Fruit fly (Drosophila melanogaster) whole organism, embryonic: ENCODE results near the gene Ir94a.

ENCODE experiments used
- ATbp ChIP-seq: fragments of 200-800 bp; sonication (Bioruptor generic); optimal IDR thresholded peaks from 2 replicates; lab custom pipeline; 2017; ENCODE audit warnings: missing biosample characterization, mild to moderate bottlenecking, missing genetic modification characterization, missing genetic modification reagents
- Bdp1 ChIP-seq: fragments of 200-800 bp; sonication (Bioruptor generic); optimal IDR thresholded peaks from 3 replicates; lab custom pipeline; 2016; ENCODE audit warnings: missing biosample characterization, missing genetic modification characterization
- CG10366 ChIP-seq: fragments of 200-800 bp; sonication (Bioruptor generic); IDR thresholded peaks from 2 replicates; pipeline ENCODE4 v1.3.6; 2022; ENCODE audit warnings: missing biosample characterization, missing genetic modification characterization
- CG11247 ChIP-seq: fragments of 200-800 bp; sonication (Bioruptor generic); IDR thresholded peaks from 2 replicates; pipeline ENCODE4 v1.3.6; 2022; ENCODE audit warnings: missing biosample characterization, missing genetic modification characterization
- CG12299 ChIP-seq: fragments of 200-800 bp; sonication (Bioruptor generic); optimal IDR thresholded peaks from 2 replicates; lab custom pipeline; 2018; ENCODE audit warnings: missing biosample characterization, mild to moderate bottlenecking, missing genetic modification characterization
- CG13424 ChIP-seq: fragments of 200-800 bp; sonication (Bioruptor generic); optimal IDR thresholded peaks from 2 replicates; lab custom pipeline; 2019; ENCODE audit warnings: missing biosample characterization, mild to moderate bottlenecking, missing genetic modification characterization, moderate library complexity
- CG14710 ChIP-seq: fragments of 200-800 bp; sonication (Bioruptor generic); optimal IDR thresholded peaks from 3 replicates; lab custom pipeline; 2019; ENCODE audit warnings: missing biosample characterization, mild to moderate bottlenecking, missing genetic modification characterization, moderate library complexity
- CG14965 ChIP-seq: fragments of 200-800 bp; sonication (Bioruptor generic); optimal IDR thresholded peaks from 2 replicates; lab custom pipeline; 2016; ENCODE audit warnings: missing biosample characterization, missing genetic modification characterization, borderline replicate concordance
- CG15514 ChIP-seq: fragments of 200-800 bp; sonication (Bioruptor generic); optimal IDR thresholded peaks from 3 replicates; lab custom pipeline; 2017; ENCODE audit warnings: missing biosample characterization, missing genetic modification characterization, mild to moderate bottlenecking, moderate library complexity, missing genetic modification reagents
- CG17568 ChIP-seq: fragments of 200-800 bp; sonication (Bioruptor generic); optimal IDR thresholded peaks from 2 replicates; lab custom pipeline; 2018; ENCODE audit warnings: missing biosample characterization, mild to moderate bottlenecking, missing genetic modification characterization, moderate library complexity
- CG17612 ChIP-seq: fragments of 200-800 bp; sonication (Bioruptor generic); IDR thresholded peaks from 2 replicates; pipeline ENCODE4 v1.3.6; 2022; ENCODE audit warnings: missing biosample characterization, missing genetic modification characterization
- CG18476 ChIP-seq: fragments of 200-800 bp; sonication (Bioruptor generic); optimal IDR thresholded peaks from 2 replicates; lab custom pipeline; 2016; ENCODE audit warnings: missing biosample characterization, mild to moderate bottlenecking, missing genetic modification characterization
- CG18619 ChIP-seq: fragments of 200-800 bp; sonication (Bioruptor generic); optimal IDR thresholded peaks from 3 replicates; lab custom pipeline; 2017; ENCODE audit warnings: missing biosample characterization, mild to moderate bottlenecking, missing genetic modification characterization
- CG18764 ChIP-seq: fragments of 200-800 bp; sonication (Bioruptor generic); optimal IDR thresholded peaks from 3 replicates; lab custom pipeline; 2016; ENCODE audit warnings: missing biosample characterization, missing genetic modification characterization
- CG2116 ChIP-seq: fragments of 200-800 bp; sonication (Bioruptor generic); optimal IDR thresholded peaks from 3 replicates; lab custom pipeline; 2018; ENCODE audit warnings: missing biosample characterization, mild to moderate bottlenecking, missing genetic modification characterization
- CG2202 ChIP-seq: fragments of 200-800 bp; sonication (Bioruptor generic); optimal IDR thresholded peaks from 2 replicates; lab custom pipeline; 2018; ENCODE audit warnings: missing biosample characterization, mild to moderate bottlenecking, missing genetic modification characterization
- CG3281 ChIP-seq: fragments of 200-800 bp; sonication (Bioruptor generic); optimal IDR thresholded peaks from 3 replicates; lab custom pipeline; 2017; ENCODE audit warnings: missing biosample characterization, mild to moderate bottlenecking, missing genetic modification characterization
- CG34224 ChIP-seq: fragments of 200-800 bp; sonication (Bioruptor generic); IDR thresholded peaks from 3 replicates; pipeline ENCODE4 v1.3.6; 2022; ENCODE audit warnings: missing biosample characterization, missing genetic modification characterization; ENCODE audit not compliant: partially characterized antibody
- CG4707 ChIP-seq: fragments of 200-800 bp; sonication (Bioruptor generic); optimal IDR thresholded peaks from 2 replicates; lab custom pipeline; 2018; ENCODE audit warnings: missing biosample characterization, mild to moderate bottlenecking, missing genetic modification characterization, moderate library complexity
- CG7556 ChIP-seq: fragments of 200-800 bp; sonication (Bioruptor generic); optimal IDR thresholded peaks from 2 replicates; lab custom pipeline; 2017; ENCODE audit warnings: missing biosample characterization, mild to moderate bottlenecking, missing genetic modification characterization
- CG9437 ChIP-seq: fragments of 200-800 bp; sonication (Bioruptor generic); optimal IDR thresholded peaks from 2 replicates; lab custom pipeline; 2018; ENCODE audit warnings: missing biosample characterization, mild to moderate bottlenecking, missing genetic modification characterization
- CTCF ChIP-seq: fragments of 200-800 bp; sonication (Bioruptor generic); optimal IDR thresholded peaks from 2 replicates; lab custom pipeline; 2017; ENCODE audit warnings: missing biosample characterization, mild to moderate bottlenecking, missing genetic modification characterization, moderate library complexity
- D ChIP-seq, 2 experiments: fragments of 200-800 bp in 1 of 2; fragments of >200 bp in 1 of 2; sonication (Bioruptor generic) in 1 of 2; optimal IDR thresholded peaks; 2 replicates in 1 of 2; 3 replicates in 1 of 2; lab custom pipeline; 2017; ENCODE audit warnings: mild to moderate bottlenecking in 1 of 2, missing biosample characterization in 1 of 2, missing genetic modification characterization in 1 of 2, missing genetic modification reagents in 1 of 2
- D19A ChIP-seq: fragments of 200-800 bp; optimal IDR thresholded peaks from 3 replicates; lab custom pipeline; 2019; ENCODE audit warnings: missing biosample characterization, mild to moderate bottlenecking, missing genetic modification characterization, moderate library complexity
- Dip3 ChIP-seq: fragments of 200-800 bp; sonication (Bioruptor generic); optimal IDR thresholded peaks from 3 replicates; lab custom pipeline; 2016; ENCODE audit warnings: missing biosample characterization, missing genetic modification characterization
- Ets97D ChIP-seq: fragments of 200-800 bp; sonication (Bioruptor generic); optimal IDR thresholded peaks from 3 replicates; lab custom pipeline; 2016; ENCODE audit warnings: missing biosample characterization, missing genetic modification characterization
- Fer1 ChIP-seq: fragments of 200-800 bp; sonication (Bioruptor generic); optimal IDR thresholded peaks from 2 replicates; lab custom pipeline; 2017; ENCODE audit warnings: missing biosample characterization, mild to moderate bottlenecking, missing genetic modification characterization
- Kr ChIP-seq: fragments of 200-800 bp; sonication (Bioruptor generic); optimal IDR thresholded peaks from 2 replicates; lab custom pipeline; 2017; ENCODE audit warnings: missing biosample characterization, mild to moderate bottlenecking, missing genetic modification characterization
- Meics ChIP-seq: fragments of 200-800 bp; sonication (Bioruptor generic); optimal IDR thresholded peaks from 2 replicates; lab custom pipeline; 2017; ENCODE audit warnings: missing biosample characterization, mild to moderate bottlenecking, missing genetic modification characterization
- NC2α ChIP-seq: fragments of 200-800 bp; sonication (Bioruptor generic); optimal IDR thresholded peaks from 2 replicates; lab custom pipeline; 2016; ENCODE audit warnings: missing biosample characterization, missing genetic modification characterization
- Side ChIP-seq: fragments of 200-800 bp; sonication (Bioruptor generic); optimal IDR thresholded peaks from 2 replicates; lab custom pipeline; 2016; ENCODE audit warnings: missing biosample characterization, missing genetic modification characterization
- Sox102F ChIP-seq: fragments of 200-800 bp; sonication (Bioruptor generic); optimal IDR thresholded peaks from 2 replicates; lab custom pipeline; 2018; ENCODE audit warnings: missing biosample characterization, mild to moderate bottlenecking, missing genetic modification characterization, moderate library complexity
- YL-1 ChIP-seq: fragments of 200-800 bp; sonication (Bioruptor generic); optimal IDR thresholded peaks from 3 replicates; lab custom pipeline; 2017; ENCODE audit warnings: missing biosample characterization, mild to moderate bottlenecking, missing genetic modification characterization
- ac ChIP-seq: fragments of 200-800 bp; sonication (Bioruptor generic); optimal IDR thresholded peaks from 3 replicates; lab custom pipeline; 2017; ENCODE audit warnings: missing biosample characterization, mild to moderate bottlenecking, missing genetic modification characterization
- caup ChIP-seq: fragments of 200-800 bp; sonication (Bioruptor generic); optimal IDR thresholded peaks from 3 replicates; lab custom pipeline; 2017; ENCODE audit warnings: missing biosample characterization, mild to moderate bottlenecking, missing genetic modification characterization, moderate library complexity; ENCODE audit not compliant: severe bottlenecking
- esg ChIP-seq: fragments of 200-800 bp; sonication (Bioruptor generic); conservative IDR thresholded peaks from 2 replicates; pipeline ENCODE4 v1.3.6; 2022; ENCODE audit warnings: missing biosample characterization, missing genetic modification characterization
- eyg ChIP-seq: fragments of 200-800 bp; sonication (Bioruptor generic); optimal IDR thresholded peaks from 3 replicates; lab custom pipeline; 2016; ENCODE audit warnings: missing biosample characterization, missing genetic modification characterization
- fd102C ChIP-seq: fragments of 200-800 bp; sonication (Bioruptor generic); optimal IDR thresholded peaks from 2 replicates; lab custom pipeline; 2018; ENCODE audit warnings: missing biosample characterization, mild to moderate bottlenecking, missing genetic modification characterization, moderate library complexity
- gsb-n ChIP-seq: fragments of 200-800 bp; sonication (Bioruptor generic); optimal IDR thresholded peaks from 3 replicates; lab custom pipeline; 2018; ENCODE audit warnings: missing biosample characterization, mild to moderate bottlenecking, missing genetic modification characterization
- hth ChIP-seq: fragments of >200 bp; optimal IDR thresholded peaks from 2 replicates; lab custom pipeline; 2017; ENCODE audit warnings: inconsistent platforms
- jigr1 ChIP-seq: fragments of 200-800 bp; sonication (Bioruptor generic); IDR thresholded peaks from 3 replicates; pipeline ENCODE4 v1.3.6; 2022; ENCODE audit warnings: missing biosample characterization, missing genetic modification characterization
- lov ChIP-seq, 2 experiments: fragments of 200-800 bp in 1 of 2; fragments of >200 bp in 1 of 2; sonication (Bioruptor generic) in 1 of 2; IDR thresholded peaks in 1 of 2; optimal IDR thresholded peaks in 1 of 2; 2 replicates in 1 of 2; 3 replicates in 1 of 2; pipeline versions ENCODE4 v1.3.6 to Lab custom; 2017 to 2022; ENCODE audit warnings: missing biosample characterization in 1 of 2, missing genetic modification characterization in 1 of 2
- otp ChIP-seq: fragments of 200-800 bp; sonication (Bioruptor generic); IDR thresholded peaks from 3 replicates; pipeline ENCODE4, ENCODE4 v1.3.6; 2022; ENCODE audit warnings: missing biosample characterization, missing genetic modification characterization
- pfk ChIP-seq: fragments of 200-800 bp; sonication (Bioruptor generic); optimal IDR thresholded peaks from 2 replicates; lab custom pipeline; 2018; ENCODE audit warnings: missing biosample characterization, mild to moderate bottlenecking, missing genetic modification characterization, moderate library complexity
- prd ChIP-seq, 3 experiments: fragments of >200 bp in 2 of 3; fragments of 200-800 bp in 1 of 3; sonication (Bioruptor generic) in 1 of 3; optimal IDR thresholded peaks in 2 of 3; IDR thresholded peaks in 1 of 3; 2 replicates in 2 of 3; 3 replicates in 1 of 3; pipeline versions ENCODE4 v1.3.6 to Lab custom; 2017 to 2022; ENCODE audit warnings: missing biosample characterization in 1 of 3, missing genetic modification characterization in 1 of 3
- row ChIP-seq: fragments of 200-800 bp; sonication (Bioruptor generic); IDR thresholded peaks from 3 replicates; pipeline ENCODE4 v1.3.6; 2022; ENCODE audit warnings: missing biosample characterization, missing genetic modification characterization
- sens ChIP-seq: fragments of 200-800 bp; sonication (Bioruptor generic); peaks from one replicate; lab custom pipeline; 2016; ENCODE audit warnings: missing biosample characterization, missing genetic modification characterization
- trem ChIP-seq: fragments of 200-800 bp; optimal IDR thresholded peaks from 3 replicates; lab custom pipeline; 2019; ENCODE audit warnings: missing biosample characterization, mild to moderate bottlenecking, missing genetic modification characterization, moderate library complexity
- wek ChIP-seq: fragments of 200-800 bp; sonication (Bioruptor generic); optimal IDR thresholded peaks from 3 replicates; lab custom pipeline; 2018; ENCODE audit warnings: missing biosample characterization, mild to moderate bottlenecking, missing genetic modification characterization, moderate library complexity

Gene Ir94a

dm6 chr3R:22147426-22147825, 34.2 kb downstream of the Ir94a start (continued):
- TF ChIP-seq Bdp1 (GFP tag; lab: Kevin White, UChicago) (peak; percentile 35), Kr (GFP tag; lab: Kevin White, UChicago) (peak; percentile 92), NC2α (peak; percentile 43), CG34224 (GFP tag; lab: Robert Waterston, UW) (no peak), fd102C (GFP tag; lab: Kevin White, UChicago) (peak; percentile 99), CG11247 (GFP tag; lab: Robert Waterston, UW) (no peak), CG12299 (tag; lab: Kevin White, UChicago) (no peak), eyg (GFP tag; lab: Kevin White, UChicago) (no peak), CG2202 (tag; lab: Kevin White, UChicago) (peak; percentile 76), CG7556 (peak; percentile 56), YL-1 (GFP tag; lab: Kevin White, UChicago) (peak; percentile 22), D (optimal IDR thresholded peaks at IDR 0.05; lab: Kevin White, UChicago) (no peak), D (GFP tag; optimal IDR thresholded peaks at IDR 0.05; lab: Kevin White, UChicago) (peak; percentile 65), CG3281 (GFP tag; lab: Kevin White, UChicago) (peak; percentile 54), trem (tag; lab: Kevin White, UChicago) (peak; percentile 22), caup (GFP tag; lab: Kevin White, UChicago) (peak; percentile 87), gsb-n (tag; lab: Kevin White, UChicago) (peak; percentile 37), CG15514 (GFP tag; lab: Kevin White, UChicago) (peak; percentile 9), esg (GFP tag; lab: Robert Waterston, UW) (no peak), hth (lab: Kevin White, UChicago) (no peak), lov (optimal IDR thresholded peaks at IDR 0.05; lab: Kevin White, UChicago) (no peak), lov (GFP tag; IDR thresholded peaks at IDR 0.05; lab: Robert Waterston, UW) (peak; percentile 73; the same call in 2 of the 3 replicates), CG18476 (no peak), pfk (GFP tag; lab: Kevin White, UChicago) (peak; percentile 8), ATbp (peak; percentile 56), Side (peak; percentile 21), CTCF (GFP tag; lab: Kevin White, UChicago) (no peak), prd (optimal IDR thresholded peaks at IDR 0.05; lab: Kevin White, UChicago) (no peak), prd (GFP tag; IDR thresholded peaks at IDR 0.05; lab: Robert Waterston, UW) (peak; percentile 45; the same call in 1 of the 3 replicates), CG17568 (GFP tag; lab: Kevin White, UChicago) (peak; percentile 53), Ets97D (GFP tag; lab: Kevin White, UChicago) (no peak), row (GFP tag; lab: Robert Waterston, UW) (no peak), Fer1 (GFP tag; lab: Kevin White, UChicago) (peak; percentile 76), CG18619 (GFP tag; lab: Kevin White, UChicago) (peak; percentile 25), CG4707 (GFP tag; lab: Kevin White, UChicago) (peak; percentile 60), jigr1 (GFP tag; lab: Robert Waterston, UW) (no peak), CG14710 (tag; lab: Kevin White, UChicago) (peak; percentile 63), CG10366 (no peak), CG17612 (GFP tag; lab: Robert Waterston, UW) (no peak), CG14965 (GFP tag; lab: Kevin White, UChicago) (peak; percentile 11), ac (GFP tag; lab: Kevin White, UChicago) (peak; percentile 95), Dip3 (GFP tag; lab: Kevin White, UChicago) (no peak), wek (GFP tag; lab: Kevin White, UChicago) (peak; percentile 59), sens (peak; percentile 91), CG9437 (GFP tag; lab: Kevin White, UChicago) (no peak), Sox102F (GFP tag; lab: Kevin White, UChicago) (no peak), CG18764 (peak; percentile 20), otp (GFP tag; lab: Robert Waterston, UW) (peak; percentile 53; the same call in 1 of the 3 replicates), Meics (peak; percentile 43), CG2116 (GFP tag; lab: Kevin White, UChicago) (peak; percentile 10), CG13424 (peak; percentile 11), D19A (tag; lab: Kevin White, UChicago) (peak; percentile 3)
